Fruit fly (Drosophila melanogaster) whole organism, prepupa: ENCODE data around the gene CG2202.

ENCODE experiments used
- CG11902 ChIP-seq: fragments of 200-800 bp; sonication (Bioruptor generic); optimal IDR thresholded peaks from 3 replicates; lab custom pipeline; 2016; ENCODE audit warnings: missing biosample characterization, missing genetic modification characterization
- CG16779 ChIP-seq: fragments of 200-800 bp; sonication (Bioruptor generic); optimal IDR thresholded peaks from 3 replicates; lab custom pipeline; 2017; ENCODE audit warnings: missing biosample characterization, mild to moderate bottlenecking, missing genetic modification characterization
- CG3032 ChIP-seq: fragments of 200-800 bp; optimal IDR thresholded peaks from 2 replicates; lab custom pipeline; 2019; ENCODE audit warnings: missing biosample characterization, mild to moderate bottlenecking, missing genetic modification characterization, moderate library complexity
- CG31627 ChIP-seq: fragments of 200-800 bp; sonication (Bioruptor generic); optimal IDR thresholded peaks from 3 replicates; lab custom pipeline; 2016; ENCODE audit warnings: missing biosample characterization, missing genetic modification characterization
- CG8119 ChIP-seq: fragments of 200-800 bp; sonication (Bioruptor generic); IDR thresholded peaks from 3 replicates; pipeline ENCODE4 v1.3.6; 2022; ENCODE audit warnings: missing biosample characterization, missing genetic modification characterization
- Eip78C ChIP-seq: fragments of 200-800 bp; sonication (Bioruptor generic); peaks from one replicate; lab custom pipeline; 2016; ENCODE audit warnings: missing biosample characterization, missing genetic modification characterization
- Sox14 ChIP-seq: fragments of 200-800 bp; sonication (Bioruptor generic); optimal IDR thresholded peaks from 3 replicates; lab custom pipeline; 2016; ENCODE audit warnings: missing biosample characterization, missing genetic modification characterization
- fd85E ChIP-seq: fragments of 200-800 bp; sonication (Bioruptor generic); optimal IDR thresholded peaks from 3 replicates; lab custom pipeline; 2016; ENCODE audit warnings: missing biosample characterization, missing genetic modification characterization

DNA sequence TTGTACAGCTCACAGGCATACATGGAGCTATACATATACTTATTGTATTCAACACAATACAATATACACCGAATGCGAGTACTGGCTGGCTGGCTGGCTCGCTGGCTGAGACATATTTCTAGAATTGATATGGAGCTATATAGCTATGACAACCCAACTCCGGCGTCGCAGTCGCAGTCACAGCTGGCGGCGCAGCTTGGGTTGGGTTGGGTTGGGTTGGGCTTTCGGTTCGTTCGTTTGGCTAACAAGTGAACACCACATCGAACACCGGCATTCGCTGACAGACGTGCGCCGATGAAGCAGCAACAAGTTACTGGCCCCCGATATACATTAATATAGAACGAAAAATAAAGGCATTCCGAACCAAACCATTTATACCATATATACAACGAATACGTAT, 9.6 kb upstream of the CG2202 start, which contains the start of gene CG15210:
- no peak for TF ChIP-seq CG16779 (tag; lab: Kevin White, UChicago)
- peak; percentile 29 for TF ChIP-seq Eip78C (GFP tag; lab: Kevin White, UChicago)
- no peak for TF ChIP-seq CG31627 (GFP tag; lab: Kevin White, UChicago)
- no peak for TF ChIP-seq Sox14 (GFP tag; lab: Kevin White, UChicago)
- TF ChIP-seq fd85E (GFP tag; lab: Kevin White, UChicago): no peak
- no peak for TF ChIP-seq CG3032 (tag; lab: Kevin White, UChicago)
- no peak for TF ChIP-seq CG11902
- no peak for TF ChIP-seq CG8119 (GFP tag; lab: Robert Waterston, UW)
